Worm (Caenorhabditis elegans): ENCODE data around the gene F40G12.7.
"Not testable (repeated sequence)": the region's sequence is repeated elsewhere in the genome, so short reads cannot be mapped to it uniquely, and the experiment has no call there.

- TF ChIP-seq unc-39 (tag; optimal IDR thresholded peaks at IDR 0.05); ama-1 (optimal IDR thresholded peaks at IDR 0.05); ceh-28 (tag; optimal IDR thresholded peaks at IDR 0.05); zag-1 (tag; optimal IDR thresholded peaks at IDR 0.05); ztf-11 (tag; optimal IDR thresholded peaks at IDR 0.05); skn-1 (tag; optimal IDR thresholded peaks at IDR 0.05); fos-1 (tag; optimal IDR thresholded peaks at IDR 0.05); nhr-237 (tag; optimal IDR thresholded peaks at IDR 0.05); egl-27 (tag; optimal IDR thresholded peaks at IDR 0.05); pha-4 (tag; optimal IDR thresholded peaks at IDR 0.05); aly-2 (tag; optimal IDR thresholded peaks at IDR 0.05): not testable (repeated sequence)
Observed at ce11 chrV:14308164-14308563, 33.8 kb downstream of the F40G12.7 start, which contains the start of gene spig-5.

Measured in whole organism, L3 larva.